Fruit fly (Drosophila melanogaster): ENCODE results near the gene CG14837.
A peak's percentile ranks its signal among the peaks of the same experiment; 100 is the strongest.

CG14837 gene

DNA sequence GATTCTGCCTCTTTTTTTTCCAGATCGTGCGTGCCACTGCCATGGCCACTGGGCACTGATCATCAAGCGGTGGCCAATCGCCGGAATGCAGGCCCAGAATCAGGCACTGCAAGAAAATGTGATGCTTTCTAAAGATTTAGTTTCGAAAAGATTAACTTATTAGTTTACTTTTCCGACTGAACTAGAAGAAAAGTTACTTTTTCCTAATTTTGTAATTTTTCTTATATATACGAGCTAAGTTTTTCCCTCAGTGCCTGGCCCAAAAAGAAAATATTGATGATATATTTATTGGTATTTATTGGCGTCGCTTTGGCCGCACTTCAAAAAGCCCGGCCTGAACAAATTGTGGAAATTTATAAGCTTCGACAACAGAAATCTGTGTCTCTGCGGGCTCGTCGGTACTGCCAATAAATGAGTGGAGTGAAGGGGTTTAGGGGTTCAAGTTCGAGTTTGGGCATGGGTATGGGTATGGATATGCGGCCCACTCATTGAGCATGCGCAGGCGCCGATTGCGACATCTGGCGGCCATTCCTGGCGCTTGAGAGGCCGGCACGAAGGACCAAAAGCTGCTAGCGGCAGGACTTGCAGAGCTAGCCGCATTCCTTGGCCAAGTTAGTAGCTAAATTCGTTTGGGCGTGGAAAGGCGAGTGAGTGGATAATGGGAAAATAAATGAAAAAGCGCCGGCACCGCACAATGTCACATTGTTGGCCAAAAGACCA is 41.4 kb upstream of the CG14837 start (continued):
- TF ChIP-seq spab (GFP tag; optimal IDR thresholded peaks at IDR 0.05) (peak; percentile 70), CG10631 (GFP tag; optimal IDR thresholded peaks at IDR 0.05) (peak; percentile 60), Ets21C (GFP tag; optimal IDR thresholded peaks at IDR 0.05) (peak; percentile 44), svp (GFP tag) (peak; percentile 89), ss (GFP tag; optimal IDR thresholded peaks at IDR 0.05) (peak; percentile 70 to 85), Sox15 (GFP tag; optimal IDR thresholded peaks at IDR 0.05) (peak; percentile 22), CG10669 (GFP tag; optimal IDR thresholded peaks at IDR 0.05) (peak; percentile 51), CG8632 (GFP tag; optimal IDR thresholded peaks at IDR 0.05) (peak; percentile 61), Hr39 (GFP tag; optimal IDR thresholded peaks at IDR 0.05) (peak; percentile 65), Gug (GFP tag; IDR thresholded peaks at IDR 0.05) (no peak), achi (GFP tag; optimal IDR thresholded peaks at IDR 0.05) (peak; percentile 68), OdsH (GFP tag; optimal IDR thresholded peaks at IDR 0.05) (peak; percentile 67), Eip93F (GFP tag; optimal IDR thresholded peaks at IDR 0.05) (no peak), eg (GFP tag; IDR thresholded peaks at IDR 0.05) (0 out of 3 replicates have a peak, but pooled peaks have one; percentile 45)

DNA sequence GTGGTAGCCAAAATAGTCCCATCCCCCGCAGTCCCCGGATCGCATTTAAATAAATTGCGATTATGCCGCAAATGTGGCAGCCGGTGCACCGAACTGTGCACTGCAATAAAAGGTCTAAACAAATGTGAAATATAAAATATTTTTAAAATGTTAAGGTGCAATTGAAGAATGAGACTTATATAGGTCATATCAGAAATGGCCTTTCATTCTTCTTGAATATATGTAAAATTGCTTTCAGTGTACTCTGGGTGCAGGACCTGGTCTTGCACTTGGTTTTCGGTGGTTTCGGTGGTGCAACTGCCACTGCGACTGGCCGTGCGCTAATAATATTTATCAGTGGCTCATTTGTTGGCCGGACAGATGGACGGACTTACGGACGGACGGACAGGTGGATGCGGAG is 38.5 kb upstream of the CG14837 start:
- TF ChIP-seq CG11294 (GFP tag; IDR thresholded peaks at IDR 0.05) (peak; percentile 42; the same call in 1 of the 2 replicates), Lpt (GFP tag; optimal IDR thresholded peaks at IDR 0.05) (no peak), CG4318 (GFP tag; optimal IDR thresholded peaks at IDR 0.05) (peak; percentile 36), OdsH (GFP tag; optimal IDR thresholded peaks at IDR 0.05) (peak; percentile 12), CG8119 (GFP tag; IDR thresholded peaks at IDR 0.05) (peak; percentile 80), Sox102F (GFP tag; optimal IDR thresholded peaks at IDR 0.05) (no peak), svp (GFP tag) (peak; percentile 73), achi (GFP tag; optimal IDR thresholded peaks at IDR 0.05) (peak; percentile 24), Ets96B (tag; optimal IDR thresholded peaks at IDR 0.05) (no peak), CG32006 (GFP tag; optimal IDR thresholded peaks at IDR 0.05) (peak; percentile 65), CG10669 (GFP tag; optimal IDR thresholded peaks at IDR 0.05) (peak; percentile 7), CG6808 (GFP tag; optimal IDR thresholded peaks at IDR 0.05) (peak; percentile 10), CG3032 (tag; optimal IDR thresholded peaks at IDR 0.05) (no peak), acj6 (GFP tag; optimal IDR thresholded peaks at IDR 0.05) (peak; percentile 8), CG6163 (GFP tag; IDR thresholded peaks at IDR 0.05) (peak; percentile 70), cyc (GFP tag; optimal IDR thresholded peaks at IDR 0.05) (no peak), CG3919 (GFP tag; optimal IDR thresholded peaks at IDR 0.05) (peak; percentile 22), Eip78C (GFP tag) (peak; percentile 72), CG6276 (GFP tag; optimal IDR thresholded peaks at IDR 0.05) (peak; percentile 32), CG10631 (GFP tag; optimal IDR thresholded peaks at IDR 0.05) (no peak), eg (GFP tag; IDR thresholded peaks at IDR 0.05) (peak; percentile 82), CG15336 (GFP tag; IDR thresholded peaks at IDR 0.05) (peak; percentile 80), Hr4 (GFP tag; optimal IDR thresholded peaks at IDR 0.05) (peak; percentile 79)

DNA sequence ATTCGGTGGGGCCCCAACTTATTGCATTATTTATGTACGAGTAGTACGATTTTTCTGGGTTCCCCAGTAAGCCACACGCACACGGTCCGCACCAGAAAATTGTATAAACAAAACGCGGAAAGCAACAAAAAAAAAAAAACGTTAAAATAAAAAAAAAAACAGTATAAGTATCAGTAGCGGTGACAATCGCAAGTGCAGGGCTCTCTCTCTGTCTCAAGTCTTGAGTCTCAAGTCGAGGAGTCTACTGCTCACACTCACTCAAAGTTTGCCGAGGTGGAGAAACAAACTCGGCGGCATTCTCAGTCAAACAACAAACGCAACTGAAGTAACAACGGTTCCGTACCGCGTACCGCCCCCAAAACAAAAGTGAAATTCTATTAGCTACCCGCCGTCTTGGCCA is 33.0 kb upstream of the CG14837 start, which contains the start of gene Pura:
TSS of gene Pura (plus strand) at position 301 of the 400 bp plus-strand sequence.
- TF ChIP-seq Sox15 (GFP tag; optimal IDR thresholded peaks at IDR 0.05) (no peak), Ets21C (GFP tag; optimal IDR thresholded peaks at IDR 0.05) (no peak), topi (GFP tag; optimal IDR thresholded peaks at IDR 0.05) (no peak), CG6808 (GFP tag; optimal IDR thresholded peaks at IDR 0.05) (no peak)

DNA sequence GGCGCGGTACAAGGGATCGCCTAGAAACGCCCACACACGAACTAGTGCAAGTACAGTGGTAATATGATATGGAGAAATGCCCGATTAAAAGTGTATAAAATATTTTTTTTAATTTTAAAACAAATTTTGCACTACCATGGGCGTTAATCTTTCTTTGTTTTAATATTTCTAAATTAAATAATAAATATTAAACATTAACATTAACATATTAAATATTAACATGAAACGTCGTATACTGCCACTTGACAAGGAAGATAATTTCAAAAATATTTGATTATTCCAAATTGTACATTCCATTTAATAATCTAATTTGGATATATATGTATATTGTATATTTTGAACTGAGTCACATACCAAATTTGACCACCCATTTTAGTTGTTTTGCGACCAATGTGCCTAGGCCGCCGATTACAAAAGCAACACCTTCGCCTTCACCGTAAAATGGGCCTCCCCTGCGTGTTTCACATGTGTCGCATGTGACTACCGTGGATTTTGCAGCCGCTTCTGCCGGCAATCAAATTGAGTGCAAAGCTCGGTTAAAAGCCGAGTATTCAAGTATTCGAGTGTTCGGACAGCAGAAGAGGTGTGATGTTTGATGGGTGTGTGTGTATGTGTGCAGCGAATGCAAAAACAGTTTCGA is 32.4 kb upstream of the CG14837 start:
- TF ChIP-seq Hr4 (GFP tag; optimal IDR thresholded peaks at IDR 0.05): peak; percentile 4
- peak; percentile 67 for TF ChIP-seq Eip78C (GFP tag)
- TF ChIP-seq CG16779 (tag; optimal IDR thresholded peaks at IDR 0.05): peak; percentile 2
- no peak for TF ChIP-seq CG11294 (GFP tag; IDR thresholded peaks at IDR 0.05)
- peak; percentile 72 for TF ChIP-seq CG15336 (GFP tag; IDR thresholded peaks at IDR 0.05)
- TF ChIP-seq Smox (GFP tag; optimal IDR thresholded peaks at IDR 0.05): no peak
- TF ChIP-seq dsx (GFP tag; optimal IDR thresholded peaks at IDR 0.05; ENCODE audit: poor library complexity, severe bottlenecking): peak; percentile 18
- TF ChIP-seq CG10669 (GFP tag; optimal IDR thresholded peaks at IDR 0.05): peak; percentile 25
- peak; percentile 31 for TF ChIP-seq acj6 (GFP tag; optimal IDR thresholded peaks at IDR 0.05)
- peak; percentile 70 for TF ChIP-seq CG8119 (GFP tag; IDR thresholded peaks at IDR 0.05)
- no peak for TF ChIP-seq esn (GFP tag; optimal IDR thresholded peaks at IDR 0.05)
- no peak for TF ChIP-seq topi (GFP tag; optimal IDR thresholded peaks at IDR 0.05)
- peak; percentile 3 for TF ChIP-seq CG11762 (GFP tag; optimal IDR thresholded peaks at IDR 0.05; ENCODE audit: insufficient read depth)
- TF ChIP-seq CG3919 (GFP tag; optimal IDR thresholded peaks at IDR 0.05): peak; percentile 36
- peak; percentile 56 for TF ChIP-seq eg (GFP tag; IDR thresholded peaks at IDR 0.05)
- no peak for TF ChIP-seq Hr39 (GFP tag; optimal IDR thresholded peaks at IDR 0.05)
- TF ChIP-seq Blimp-1 (GFP tag; optimal IDR thresholded peaks at IDR 0.05): no peak
- TF ChIP-seq CG8632 (GFP tag; optimal IDR thresholded peaks at IDR 0.05): peak; percentile 6
- peak; percentile 32 for TF ChIP-seq svp (GFP tag)
- peak; percentile 35 for TF ChIP-seq net (GFP tag; optimal IDR thresholded peaks at IDR 0.05)
- TF ChIP-seq CG9139 (GFP tag; optimal IDR thresholded peaks at IDR 0.05): no peak
- TF ChIP-seq CG3032 (tag; optimal IDR thresholded peaks at IDR 0.05): peak; percentile 54
- no peak for TF ChIP-seq vri (GFP tag; optimal IDR thresholded peaks at IDR 0.05)
- TF ChIP-seq cyc (GFP tag; optimal IDR thresholded peaks at IDR 0.05): no peak

All from whole organism, prepupa.